Fruit fly (Drosophila melanogaster) Kc167 (cell line): Measurements from ENCODE around the gene SclA.

ENCODE experiments used
- Myc ChIP-seq: fragments of >200 bp; optimal IDR thresholded peaks from 2 replicates; lab custom pipeline; 2017; ENCODE audit warnings: missing external identifiers
- Sin3A ChIP-seq: fragments of >200 bp; optimal IDR thresholded peaks from 2 replicates; lab custom pipeline; 2018; ENCODE audit warnings: missing external identifiers
- h ChIP-seq: fragments of >200 bp; optimal IDR thresholded peaks from 3 replicates; lab custom pipeline; 2018; ENCODE audit warnings: missing external identifiers
- insv ChIP-seq: fragments of >200 bp; optimal IDR thresholded peaks from 3 replicates; lab custom pipeline; 2018; ENCODE audit warnings: missing external identifiers
- psq ChIP-seq: fragments of >200 bp; optimal IDR thresholded peaks from 2 replicates; lab custom pipeline; 2017; ENCODE audit warnings: missing external identifiers
- ttk ChIP-seq: sonication (Bioruptor generic); optimal IDR thresholded peaks from 2 replicates; lab custom pipeline; 2017; ENCODE audit warnings: missing external identifiers

The SclA gene

DNA sequence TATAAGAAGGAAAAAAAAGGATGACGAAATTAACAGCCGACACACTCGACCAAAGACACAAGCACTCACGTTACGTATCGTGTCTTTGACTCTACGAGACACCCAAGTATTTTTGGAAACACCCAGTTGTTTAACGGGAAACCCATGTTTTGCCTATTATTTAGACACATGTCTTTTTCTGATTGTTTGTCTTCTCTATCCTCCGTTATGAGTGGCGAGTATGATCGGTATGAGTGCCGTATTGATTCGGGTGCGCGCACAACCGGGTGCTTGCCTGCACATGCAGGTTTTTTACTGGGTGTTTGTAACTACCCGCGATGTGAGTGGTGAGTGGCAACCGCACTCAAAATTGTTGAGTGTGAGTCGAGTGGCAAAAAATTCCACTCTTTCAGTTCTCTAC is 21.3 kb downstream of the SclA start:
- TF ChIP-seq insv (lab: Kevin White, UChicago): no peak
- TF ChIP-seq h: no peak
- no peak for TF ChIP-seq Sin3A (lab: Kevin White, UChicago)
- TF ChIP-seq ttk (lab: Kevin White, UChicago): no peak
- no peak for TF ChIP-seq psq (lab: Kevin White, UChicago)
- TF ChIP-seq Myc (lab: Kevin White, UChicago): no peak

DNA sequence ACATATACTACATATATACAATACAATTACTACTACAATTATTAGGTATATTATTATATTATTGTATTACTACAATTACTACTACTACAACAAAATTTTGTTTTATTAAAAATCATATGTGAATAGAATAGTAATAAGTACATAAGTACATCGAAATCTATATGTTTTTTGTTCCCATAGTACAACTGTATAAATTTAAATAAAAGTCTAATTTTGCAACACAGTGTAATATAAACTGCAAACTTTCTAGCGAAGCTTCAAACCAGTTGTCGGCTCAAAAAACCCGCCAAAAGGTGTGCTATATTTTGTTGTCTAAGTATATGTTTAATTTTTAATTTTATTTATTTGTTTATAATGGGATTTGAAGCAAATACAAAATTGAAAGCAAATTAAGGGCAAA is 21.8 kb downstream of the SclA start:
- no peak for TF ChIP-seq psq (lab: Kevin White, UChicago)
- TF ChIP-seq h: no peak
- no peak for TF ChIP-seq insv (lab: Kevin White, UChicago)
- TF ChIP-seq ttk (lab: Kevin White, UChicago): no peak
- TF ChIP-seq Sin3A (lab: Kevin White, UChicago): no peak
- TF ChIP-seq Myc (lab: Kevin White, UChicago): no peak

DNA sequence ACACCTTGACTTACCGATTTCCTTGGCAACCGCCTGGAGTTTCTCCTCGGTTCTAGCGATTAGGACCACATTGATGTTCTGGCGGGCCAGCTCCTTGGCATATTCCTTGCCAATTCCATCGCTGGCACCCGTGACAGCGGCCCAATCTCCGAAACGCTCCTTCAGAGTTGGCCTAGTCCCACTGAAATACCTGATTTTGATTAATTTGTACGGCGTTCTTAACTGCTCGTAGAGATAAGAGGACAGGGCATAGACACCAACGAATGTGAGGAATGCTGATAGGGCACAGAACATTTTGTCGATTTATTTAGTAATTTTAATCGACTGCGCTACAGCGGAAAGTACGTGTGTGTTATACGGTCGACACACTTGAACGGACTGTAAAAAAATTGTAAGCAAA is 23.4 kb downstream of the SclA start, which contains the start of gene CG6012:
Gene CG6012 (minus strand): TSS at position 364 of the 400 bp plus-strand sequence.
- TF ChIP-seq h: no peak
- no peak for TF ChIP-seq Sin3A (lab: Kevin White, UChicago)
- TF ChIP-seq ttk (lab: Kevin White, UChicago): no peak
- TF ChIP-seq insv (lab: Kevin White, UChicago): no peak
- TF ChIP-seq psq (lab: Kevin White, UChicago): no peak
- no peak for TF ChIP-seq Myc (lab: Kevin White, UChicago)

DNA sequence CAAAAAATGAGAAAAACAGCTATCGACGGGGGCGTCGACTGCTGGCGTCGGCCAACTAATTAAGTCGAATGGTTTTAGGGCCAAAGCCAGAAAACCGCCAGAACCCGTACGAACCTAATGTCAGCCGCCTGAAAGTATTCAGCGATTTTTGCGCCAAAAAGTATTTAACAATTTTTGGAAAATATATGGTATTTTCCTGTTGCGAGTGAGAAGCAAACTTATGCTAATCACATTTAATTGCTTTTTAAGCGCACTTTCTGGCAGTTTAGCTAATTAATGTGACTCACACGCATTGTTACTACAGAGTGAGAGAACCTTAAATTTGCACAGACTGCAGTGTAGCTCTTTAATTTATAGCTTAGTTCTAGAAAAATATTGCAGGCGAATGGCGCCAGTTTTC is 24.8 kb downstream of the SclA start:
- no peak for TF ChIP-seq psq (lab: Kevin White, UChicago)
- TF ChIP-seq h: no peak
- no peak for TF ChIP-seq Sin3A (lab: Kevin White, UChicago)
- TF ChIP-seq Myc (lab: Kevin White, UChicago): no peak
- TF ChIP-seq ttk (lab: Kevin White, UChicago): no peak
- TF ChIP-seq insv (lab: Kevin White, UChicago): no peak

DNA sequence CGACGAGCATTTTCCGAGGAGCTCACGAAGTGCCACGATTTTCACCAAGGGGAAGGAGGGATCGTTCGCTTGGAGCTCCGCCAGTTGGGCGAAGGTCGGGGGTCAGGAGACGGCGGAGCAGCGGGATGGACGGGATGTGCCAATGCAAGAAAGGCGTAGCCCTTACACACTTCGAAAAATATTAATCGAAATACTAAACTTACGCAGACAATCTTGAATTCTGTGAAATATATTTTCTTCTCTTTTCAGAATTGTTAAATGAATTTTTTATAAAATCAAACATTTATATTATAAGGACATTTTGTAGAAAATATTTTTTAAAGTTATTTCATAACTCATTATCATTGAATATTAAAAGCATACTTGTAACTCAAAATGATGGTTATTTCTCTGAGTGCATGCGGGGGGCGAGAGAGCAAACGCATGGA is 31.1 kb downstream of the SclA start:
- TF ChIP-seq ttk (lab: Kevin White, UChicago) (no peak), h (no peak), Sin3A (lab: Kevin White, UChicago) (no peak), psq (lab: Kevin White, UChicago) (no peak), Myc (lab: Kevin White, UChicago) (no peak), insv (lab: Kevin White, UChicago) (no peak)

DNA sequence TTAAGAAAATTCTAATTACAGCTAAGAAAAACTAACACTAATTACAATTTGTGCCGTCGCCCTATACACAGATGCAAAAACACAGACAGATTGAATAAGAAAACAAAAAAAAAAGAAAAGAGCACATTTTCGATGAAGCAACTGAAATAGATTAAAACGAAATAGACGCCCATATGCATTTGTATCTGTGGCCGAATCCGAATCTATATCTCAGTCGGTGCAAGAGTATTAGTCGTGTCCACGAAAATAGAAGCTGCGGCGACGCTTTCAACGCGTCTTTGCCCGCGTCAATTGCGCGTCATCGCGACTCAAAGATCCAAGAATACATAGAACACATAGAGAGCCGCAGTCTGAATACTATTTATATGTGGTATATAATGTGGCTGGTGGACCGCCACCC is 37.2 kb downstream of the SclA start:
- TF ChIP-seq psq (lab: Kevin White, UChicago): no peak
- no peak for TF ChIP-seq Sin3A (lab: Kevin White, UChicago)
- TF ChIP-seq h: no peak
- no peak for TF ChIP-seq Myc (lab: Kevin White, UChicago)
- TF ChIP-seq insv (lab: Kevin White, UChicago): no peak
- no peak for TF ChIP-seq ttk (lab: Kevin White, UChicago)

DNA sequence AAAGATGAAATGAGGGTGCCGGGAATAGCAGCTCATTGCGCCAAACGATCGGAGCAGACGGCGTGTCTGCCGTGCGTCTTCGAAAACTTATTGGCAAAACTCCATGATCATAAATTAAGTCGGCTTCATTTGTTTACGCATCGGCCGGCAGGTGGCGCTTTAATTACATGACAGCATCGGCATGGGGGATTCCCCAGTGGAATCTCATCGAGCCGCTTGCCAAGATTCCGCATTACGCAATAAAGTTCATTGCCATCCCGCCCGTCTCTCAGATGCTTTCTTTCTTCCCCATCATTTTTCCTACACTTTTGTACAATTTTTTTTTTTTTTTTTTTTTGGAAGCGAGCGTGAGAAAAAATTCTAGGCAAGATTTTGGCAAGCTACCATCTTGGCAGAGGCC is 38.8 kb downstream of the SclA start:
- no peak for TF ChIP-seq h
- no peak for TF ChIP-seq Myc (lab: Kevin White, UChicago)
- TF ChIP-seq insv (lab: Kevin White, UChicago): no peak
- no peak for TF ChIP-seq psq (lab: Kevin White, UChicago)
- TF ChIP-seq ttk (lab: Kevin White, UChicago): no peak
- TF ChIP-seq Sin3A (lab: Kevin White, UChicago): no peak

DNA sequence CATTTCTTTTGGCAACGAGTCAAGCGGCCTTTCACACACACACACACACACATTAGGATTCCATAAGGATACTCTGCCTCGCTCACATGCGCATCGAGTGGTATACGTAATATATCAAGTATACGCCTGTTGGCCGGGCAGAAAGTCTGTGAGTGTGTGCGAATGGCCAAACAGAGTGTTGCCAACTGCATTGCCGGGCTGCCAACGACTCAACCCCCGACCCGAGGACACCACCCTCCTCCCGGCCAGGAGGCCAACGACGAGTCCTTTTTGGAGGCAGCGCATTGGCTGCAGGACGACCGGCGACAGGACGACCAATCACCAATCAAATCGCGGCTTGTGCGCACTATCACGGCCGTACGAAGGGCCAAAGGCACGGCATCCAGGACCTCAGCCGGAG is 39.9 kb downstream of the SclA start:
- TF ChIP-seq h (no peak), ttk (lab: Kevin White, UChicago) (no peak), insv (lab: Kevin White, UChicago) (no peak), Sin3A (lab: Kevin White, UChicago) (no peak), psq (lab: Kevin White, UChicago) (no peak), Myc (lab: Kevin White, UChicago) (no peak)

DNA sequence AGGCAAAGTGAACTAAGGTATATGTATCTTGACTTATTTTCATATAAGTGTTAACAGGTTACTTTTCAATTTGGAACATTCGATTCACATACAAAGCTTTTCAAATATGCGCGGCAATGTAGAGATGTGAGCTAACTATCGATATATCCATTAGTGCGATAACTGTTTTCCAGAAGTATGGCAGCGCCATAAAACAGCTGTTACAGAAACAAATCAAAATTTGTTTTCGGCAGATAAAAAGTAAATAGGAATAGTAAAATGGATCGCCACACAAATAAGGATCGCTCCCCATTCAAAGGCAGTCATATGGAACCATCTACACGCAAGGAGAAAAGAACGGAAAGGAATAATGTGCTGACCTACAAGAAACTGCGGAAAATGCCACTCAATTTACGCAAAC is 41.5 kb downstream of the SclA start, which contains the start of the genes CG32832, CG31743 and CG34313:
Gene CG32832 (minus strand): TSS at position 3 of the 400 bp plus-strand sequence.
Gene CG31743 (plus strand): TSS at position 230 of the 400 bp plus-strand sequence.
Gene CG34313 (plus strand): TSS at position 230 of the 400 bp plus-strand sequence.
- no peak for TF ChIP-seq psq (lab: Kevin White, UChicago)
- TF ChIP-seq Myc (lab: Kevin White, UChicago): no peak
- TF ChIP-seq Sin3A (lab: Kevin White, UChicago): no peak
- TF ChIP-seq ttk (lab: Kevin White, UChicago): no peak
- no peak for TF ChIP-seq h
- TF ChIP-seq insv (lab: Kevin White, UChicago): no peak

DNA sequence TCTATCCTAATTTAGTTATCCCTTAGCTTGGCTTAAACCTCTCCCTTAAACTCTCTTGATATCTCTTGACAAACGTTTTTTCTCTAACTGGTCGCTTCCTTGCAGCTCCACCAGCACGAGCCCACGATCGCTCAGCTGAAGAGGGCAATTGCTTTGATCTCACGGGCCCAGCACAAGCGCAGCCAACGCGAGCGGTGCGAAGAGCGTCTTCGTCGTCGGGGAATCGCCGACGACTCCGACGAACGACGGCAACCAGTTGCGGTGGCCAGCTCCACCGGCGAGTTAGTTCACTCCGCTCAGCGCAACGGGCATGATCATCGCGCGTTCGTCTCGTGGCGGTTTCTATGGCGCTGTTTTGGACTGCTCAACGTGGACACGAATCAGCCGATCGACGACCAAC is 43.2 kb downstream of the SclA start:
- TF ChIP-seq Sin3A (lab: Kevin White, UChicago) (no peak), insv (lab: Kevin White, UChicago) (no peak), Myc (lab: Kevin White, UChicago) (no peak), psq (lab: Kevin White, UChicago) (no peak), h (no peak), ttk (lab: Kevin White, UChicago) (no peak)

DNA sequence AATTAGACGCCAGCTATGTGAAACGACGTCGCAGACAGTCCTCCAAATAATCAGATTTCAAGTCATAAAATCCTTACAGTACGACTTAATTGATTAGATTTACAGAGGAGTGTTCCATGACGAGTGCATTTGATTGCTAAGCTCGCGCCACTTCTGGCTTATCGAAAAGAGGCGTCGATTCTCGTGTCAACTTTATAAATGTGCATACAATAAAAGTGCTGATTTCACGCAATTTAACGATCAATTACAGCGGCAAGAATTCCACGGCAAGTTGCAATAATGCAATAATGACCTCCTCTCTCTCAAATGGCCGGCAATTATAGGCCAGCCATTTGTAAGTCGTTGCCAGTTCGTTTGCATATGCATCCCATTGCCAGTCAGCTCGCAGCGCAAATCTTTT is 44.6 kb downstream of the SclA start:
- TF ChIP-seq psq (lab: Kevin White, UChicago): no peak
- no peak for TF ChIP-seq Sin3A (lab: Kevin White, UChicago)
- no peak for TF ChIP-seq h
